Fruit fly (Drosophila melanogaster) whole organism, wandering third instar larva: Measurements from ENCODE around the gene Sb.

ENCODE experiments used
- Abd-B ChIP-seq: fragments of >200 bp; optimal IDR thresholded peaks from 2 replicates; lab custom pipeline; 2017; ENCODE audit warnings: missing biosample characterization, missing genetic modification characterization
- CG32264 ChIP-seq: fragments of 200-800 bp; sonication (Bioruptor generic); optimal IDR thresholded peaks from 2 replicates; lab custom pipeline; 2016; ENCODE audit warnings: missing biosample characterization, missing genetic modification characterization
- CG9705 ChIP-seq: fragments of 200-800 bp; sonication (Bioruptor generic); optimal IDR thresholded peaks from 2 replicates; lab custom pipeline; 2018; ENCODE audit warnings: missing biosample characterization, mild to moderate bottlenecking, missing genetic modification characterization
- CrebA ChIP-seq: fragments of 200-800 bp; sonication (Bioruptor generic); optimal IDR thresholded peaks from 2 replicates; lab custom pipeline; 2016; ENCODE audit warnings: missing biosample characterization, mild to moderate bottlenecking, missing genetic modification characterization, borderline replicate concordance
- Dfd ChIP-seq: fragments of >200 bp; optimal IDR thresholded peaks from 2 replicates; lab custom pipeline; 2017; ENCODE audit warnings: missing biosample characterization, missing genetic modification characterization
- Dif ChIP-seq: fragments of 200-275, 200-300 bp; sonication (Bioruptor generic); optimal IDR thresholded peaks from 2 replicates; lab custom pipeline; 2018; ENCODE audit warnings: missing biosample characterization, missing genetic modification characterization; ENCODE audit not compliant: partially characterized antibody
- GATAd ChIP-seq: sonication (Bioruptor generic); optimal IDR thresholded peaks from 2 replicates; lab custom pipeline; 2016; ENCODE audit warnings: missing biosample characterization, missing genetic modification characterization
- HLH106 ChIP-seq: fragments of 200-800 bp; optimal IDR thresholded peaks from 3 replicates; lab custom pipeline; 2019; ENCODE audit warnings: missing biosample characterization, mild to moderate bottlenecking, missing genetic modification characterization, moderate library complexity
- Hnf4 ChIP-seq: fragments of 200-800 bp; sonication (Bioruptor generic); optimal IDR thresholded peaks from 2 replicates; lab custom pipeline; 2016; ENCODE audit warnings: missing biosample characterization, mild to moderate bottlenecking, missing genetic modification characterization
- Hr83 ChIP-seq: fragments of 200-300 bp; sonication (Bioruptor generic); optimal IDR thresholded peaks from 2 replicates; lab custom pipeline; 2016; ENCODE audit warnings: missing biosample characterization, mild to moderate bottlenecking, missing genetic modification characterization, moderate library complexity; ENCODE audit not compliant: poor library complexity, severe bottlenecking
- Jra ChIP-seq: sonication (Bioruptor generic); optimal IDR thresholded peaks from 2 replicates; lab custom pipeline; 2016; ENCODE audit warnings: missing biosample characterization, missing genetic modification characterization
- Mio ChIP-seq: sonication (Bioruptor generic); optimal IDR thresholded peaks from 2 replicates; lab custom pipeline; 2016; ENCODE audit warnings: missing biosample characterization, missing genetic modification characterization
- Myc ChIP-seq: fragments of >200 bp; optimal IDR thresholded peaks from 2 replicates; lab custom pipeline; 2017
- N ChIP-seq: fragments of >200 bp; optimal IDR thresholded peaks from 2 replicates; lab custom pipeline; 2018; ENCODE audit warnings: missing biosample characterization, missing external identifiers, missing genetic modification characterization
- OdsH ChIP-seq: fragments of 200-800 bp; sonication (Bioruptor generic); optimal IDR thresholded peaks from 2 replicates; lab custom pipeline; 2016; ENCODE audit warnings: missing biosample characterization, mild to moderate bottlenecking, missing genetic modification characterization
- Rel ChIP-seq, 2 experiments: fragments of 200-800 bp; sonication (Bioruptor generic) in 1 of 2; optimal IDR thresholded peaks; 2 replicates in 1 of 2; 3 replicates in 1 of 2; lab custom pipeline; 2016 to 2019; ENCODE audit warnings: mild to moderate bottlenecking in 2 of 2, missing biosample characterization in 2 of 2, missing genetic modification characterization in 2 of 2, moderate library complexity in 1 of 2
- Sp1 ChIP-seq: fragments of 200-800 bp; sonication (Bioruptor generic); optimal IDR thresholded peaks from 3 replicates; lab custom pipeline; 2019; ENCODE audit warnings: missing biosample characterization, mild to moderate bottlenecking, missing genetic modification characterization, moderate library complexity
- Vsx2 ChIP-seq: fragments of 200-300, 225-300 bp; sonication (Bioruptor generic); optimal IDR thresholded peaks from 2 replicates; lab custom pipeline; 2018; ENCODE audit warnings: missing biosample characterization, missing genetic modification characterization; ENCODE audit not compliant: partially characterized antibody
- br ChIP-seq: fragments of 200-800 bp; sonication (Bioruptor generic); optimal IDR thresholded peaks from 2 replicates; lab custom pipeline; 2016; ENCODE audit warnings: missing biosample characterization, missing genetic modification characterization
- brk ChIP-seq: fragments of 200-800 bp; sonication (Bioruptor generic); optimal IDR thresholded peaks from 2 replicates; lab custom pipeline; 2016; ENCODE audit warnings: missing biosample characterization, mild to moderate bottlenecking, missing genetic modification characterization
- dl ChIP-seq, 2 experiments: fragments of 175-275, 200-275 bp in 1 of 2; fragments of 200-275 bp in 1 of 2; sonication (Bioruptor generic); optimal IDR thresholded peaks; lab custom pipeline; 2018; ENCODE audit warnings: mild to moderate bottlenecking in 2 of 2, missing biosample characterization in 2 of 2, missing genetic modification characterization in 2 of 2, moderate library complexity in 2 of 2; ENCODE audit not compliant: partially characterized antibody in 2 of 2, insufficient read depth in 1 of 2
- dmrt93B ChIP-seq: fragments of 200-800 bp; sonication (Bioruptor generic); optimal IDR thresholded peaks from 2 replicates; lab custom pipeline; 2018; ENCODE audit warnings: missing biosample characterization, mild to moderate bottlenecking, missing genetic modification characterization
- dsf ChIP-seq: sonication (Bioruptor generic); optimal IDR thresholded peaks from 2 replicates; lab custom pipeline; 2016; ENCODE audit warnings: missing biosample characterization, missing genetic modification characterization, borderline replicate concordance
- ey ChIP-seq: fragments of 200-800 bp; sonication (Bioruptor generic); optimal IDR thresholded peaks from 2 replicates; lab custom pipeline; 2016; ENCODE audit warnings: missing biosample characterization, missing genetic modification characterization
- foxo ChIP-seq, 2 experiments: fragments of 200-800 bp; sonication (Bioruptor generic); optimal IDR thresholded peaks; 2 replicates in 1 of 2; 3 replicates in 1 of 2; lab custom pipeline; 2016 to 2017; ENCODE audit warnings: missing biosample characterization in 2 of 2, missing genetic modification characterization in 2 of 2
- fru ChIP-seq: fragments of 200-800 bp; sonication (Bioruptor generic); optimal IDR thresholded peaks from 3 replicates; lab custom pipeline; 2016; ENCODE audit warnings: missing biosample characterization, mild to moderate bottlenecking, missing genetic modification characterization
- h ChIP-seq: fragments of 200-800 bp; sonication (Bioruptor generic); optimal IDR thresholded peaks from 3 replicates; lab custom pipeline; 2016; ENCODE audit warnings: missing biosample characterization, mild to moderate bottlenecking, missing genetic modification characterization
- jim ChIP-seq: fragments of 175-275, 200-325 bp; sonication (Bioruptor generic); optimal IDR thresholded peaks from 2 replicates; lab custom pipeline; 2016; ENCODE audit warnings: missing biosample characterization, mild to moderate bottlenecking, missing genetic modification characterization
- pan ChIP-seq: fragments of >200 bp; optimal IDR thresholded peaks from 2 replicates; lab custom pipeline; 2017
- psq ChIP-seq: fragments of 200-800 bp; sonication (Bioruptor generic); optimal IDR thresholded peaks from 3 replicates; lab custom pipeline; 2017; ENCODE audit warnings: missing biosample characterization, mild to moderate bottlenecking, missing genetic modification characterization, moderate library complexity
- rgr ChIP-seq: fragments of 200-800 bp; sonication (Bioruptor generic); optimal IDR thresholded peaks from 3 replicates; lab custom pipeline; 2016; ENCODE audit warnings: missing biosample characterization, mild to moderate bottlenecking, missing genetic modification characterization
- sage ChIP-seq: fragments of 200-800 bp; sonication (Bioruptor generic); optimal IDR thresholded peaks from 2 replicates; lab custom pipeline; 2016; ENCODE audit warnings: missing biosample characterization, mild to moderate bottlenecking, missing genetic modification characterization
- sv ChIP-seq: fragments of 200-800 bp; sonication (Bioruptor generic); optimal IDR thresholded peaks from 3 replicates; lab custom pipeline; 2016; ENCODE audit warnings: missing biosample characterization, missing genetic modification characterization
- tai ChIP-seq: sonication (Bioruptor generic); optimal IDR thresholded peaks from 2 replicates; lab custom pipeline; 2016; ENCODE audit warnings: missing biosample characterization, missing genetic modification characterization
- usp ChIP-seq: fragments of >200 bp; optimal IDR thresholded peaks from 2 replicates; lab custom pipeline; 2017; ENCODE audit warnings: missing biosample characterization, missing genetic modification characterization
- woc ChIP-seq: sonication (Bioruptor generic); optimal IDR thresholded peaks from 2 replicates; lab custom pipeline; 2016; ENCODE audit warnings: missing biosample characterization, mild to moderate bottlenecking, missing genetic modification characterization

The Sb gene

dm6 chr3R:16115861-16116260 lies at the start of gene Sb:
Sb (plus strand) TSS chr3R:16116161.
- TF ChIP-seq sv (no peak), OdsH (GFP tag; lab: Kevin White, UChicago) (no peak), Mio (GFP tag; lab: Kevin White, UChicago) (no peak), fru (GFP tag; lab: Kevin White, UChicago) (no peak), Jra (GFP tag; lab: Kevin White, UChicago) (no peak), dl (GFP tag; optimal IDR thresholded peaks at IDR 0.05; lab: Kevin White, UChicago; ENCODE audit: insufficient read depth in 1 of 2, partially characterized antibody in 2 of 2) (no peak), sage (GFP tag; lab: Kevin White, UChicago) (no peak), CG32264 (no peak), CrebA (no peak), Rel (GFP tag; optimal IDR thresholded peaks at IDR 0.05; lab: Kevin White, UChicago) (no peak), Rel (tag; optimal IDR thresholded peaks at IDR 0.05; lab: Kevin White, UChicago) (no peak), rgr (no peak), Sp1 (GFP tag; lab: Kevin White, UChicago) (no peak), dsf (GFP tag; lab: Kevin White, UChicago) (no peak), psq (no peak), dmrt93B (GFP tag; lab: Kevin White, UChicago) (no peak), Hnf4 (GFP tag; lab: Kevin White, UChicago) (no peak), tai (GFP tag; lab: Kevin White, UChicago) (no peak)

DNA sequence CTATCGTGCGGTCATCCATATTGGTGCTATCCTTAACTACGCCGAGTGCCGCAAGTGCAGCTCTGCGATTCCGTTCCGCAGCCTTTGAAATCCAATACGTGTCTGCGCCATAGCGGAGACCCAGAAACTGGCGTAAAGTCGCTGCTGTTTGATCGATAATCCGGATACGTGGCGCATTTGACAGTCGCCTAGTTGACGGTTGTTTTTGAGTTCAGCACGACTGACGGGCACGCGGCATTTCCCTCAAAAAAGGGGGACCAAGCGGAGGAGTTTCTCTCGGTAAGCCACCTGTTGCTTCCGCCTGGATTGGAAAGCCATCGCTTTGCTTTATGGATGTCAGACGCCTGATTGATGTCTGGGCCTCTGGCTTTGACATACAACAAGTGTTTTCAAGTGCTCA lies 48.5 kb upstream of the Sb start, which contains the start of gene CG10185:
CG10185 (minus strand) TSS at position 101 of the 400 bp plus-strand sequence.
- TF ChIP-seq CrebA (no peak), h (no peak), dl (GFP tag; optimal IDR thresholded peaks at IDR 0.05; lab: Kevin White, UChicago; ENCODE audit: insufficient read depth in 1 of 2, partially characterized antibody in 2 of 2) (no peak), Dif (no peak), tai (GFP tag; lab: Kevin White, UChicago) (no peak), Rel (GFP tag; optimal IDR thresholded peaks at IDR 0.05; lab: Kevin White, UChicago) (no peak), Rel (tag; optimal IDR thresholded peaks at IDR 0.05; lab: Kevin White, UChicago) (no peak), Hr83 (GFP tag; lab: Kevin White, UChicago) (no peak), brk (no peak), Mio (GFP tag; lab: Kevin White, UChicago) (no peak), Sp1 (GFP tag; lab: Kevin White, UChicago) (no peak), psq (no peak), sv (no peak), Abd-B (GFP tag; lab: Kevin White, UChicago) (no peak), OdsH (GFP tag; lab: Kevin White, UChicago) (no peak)

- TF ChIP-seq dl (GFP tag; optimal IDR thresholded peaks at IDR 0.05; lab: Kevin White, UChicago; ENCODE audit: insufficient read depth in 1 of 2, partially characterized antibody in 2 of 2) (no peak), Dif (no peak), GATAd (GFP tag; lab: Kevin White, UChicago) (no peak), jim (no peak), br (GFP tag; lab: Kevin White, UChicago) (no peak), foxo (GFP tag; optimal IDR thresholded peaks at IDR 0.05; lab: Kevin White, UChicago) (no peak), Sp1 (GFP tag; lab: Kevin White, UChicago) (no peak), tai (GFP tag; lab: Kevin White, UChicago) (no peak), Abd-B (GFP tag; lab: Kevin White, UChicago) (no peak), Jra (GFP tag; lab: Kevin White, UChicago) (no peak), brk (no peak), HLH106 (tag; lab: Kevin White, UChicago) (no peak), CG32264 (no peak), Vsx2 (no peak), Rel (GFP tag; optimal IDR thresholded peaks at IDR 0.05; lab: Kevin White, UChicago) (no peak), Rel (tag; optimal IDR thresholded peaks at IDR 0.05; lab: Kevin White, UChicago) (no peak), dsf (GFP tag; lab: Kevin White, UChicago) (no peak)
These were observed 46.7 kb upstream of the Sb start for dm6 chr3R:16069266-16069665.

- TF ChIP-seq Vsx2 = no peak
- no peak for TF ChIP-seq jim
- peak; percentile 87 for TF ChIP-seq fru (GFP tag; lab: Kevin White, UChicago)
- peak in 1 of 2 experiments; percentile 87 for TF ChIP-seq foxo (GFP tag; optimal IDR thresholded peaks at IDR 0.05; lab: Kevin White, UChicago)
- peak; percentile 54 for TF ChIP-seq sv
- peak; percentile 77 for TF ChIP-seq woc (GFP tag; lab: Kevin White, UChicago)
- TF ChIP-seq br (GFP tag; lab: Kevin White, UChicago) = peak; percentile 79
- TF ChIP-seq Dif = peak; percentile 25
- no peak for TF ChIP-seq CG9705
- TF ChIP-seq dsf (GFP tag; lab: Kevin White, UChicago) = no peak
- no peak for TF ChIP-seq N (GFP tag; lab: Kevin White, UChicago)
- TF ChIP-seq Hr83 (GFP tag; lab: Kevin White, UChicago) = peak; percentile 29
- TF ChIP-seq psq = peak; percentile 80
- no peak for TF ChIP-seq Myc (lab: Kevin White, UChicago)
- TF ChIP-seq usp (GFP tag; lab: Kevin White, UChicago) = no peak
- peak; percentile 90 for TF ChIP-seq h
- TF ChIP-seq brk = no peak
- TF ChIP-seq CrebA = peak; percentile 56
- TF ChIP-seq ey (GFP tag; lab: Kevin White, UChicago) = peak; percentile 80
- TF ChIP-seq sage (GFP tag; lab: Kevin White, UChicago) = peak; percentile 39
- TF ChIP-seq rgr = peak; percentile 87
- no peak for TF ChIP-seq pan (lab: Kevin White, UChicago)
- peak; percentile 57 for TF ChIP-seq HLH106 (tag; lab: Kevin White, UChicago)
- TF ChIP-seq Dfd (GFP tag; lab: Kevin White, UChicago) = no peak
- no peak for TF ChIP-seq dl (GFP tag; optimal IDR thresholded peaks at IDR 0.05; lab: Kevin White, UChicago; ENCODE audit: insufficient read depth in 1 of 2, partially characterized antibody in 2 of 2)
These were observed 44.0 kb upstream of the Sb start for dm6 chr3R:16071689-16072580.
